In genomic region chrIII:12528029-12528428, ce11 we compare ENCODE assay signal across 5 worm cellular contexts.
A peak's percentile ranks its signal among the peaks of the same experiment; 100 is the strongest.
TF ChIP-seq lines count a peak whose summit lies in the region.

No protein-coding gene starts in this region.

TF ChIP-seq in whole organism, L1 larva, 84 proteins besides CTCF, POLR2A, EP300 and RAD21 (continues in another document):
- TF ChIP-seq nhr-71 (tag; optimal IDR thresholded peaks at IDR 0.05; lab: Kevin White, UChicago), result peak; percentile 75
- TF ChIP-seq egl-13 (tag; optimal IDR thresholded peaks at IDR 0.05; lab: Kevin White, UChicago), result no peak
- TF ChIP-seq ceh-63 (GFP tag; optimal IDR thresholded peaks at IDR 0.05; lab: Kevin White, UChicago), result no peak
- peak; percentile 74 for TF ChIP-seq nhr-47 (tag; optimal IDR thresholded peaks at IDR 0.05; lab: Kevin White, UChicago)
- no peak for TF ChIP-seq tlp-1 (tag; optimal IDR thresholded peaks at IDR 0.05; lab: Kevin White, UChicago)
- peak; percentile 54 for TF ChIP-seq dsc-1 (tag; optimal IDR thresholded peaks at IDR 0.05; lab: Kevin White, UChicago)
- no peak for TF ChIP-seq elt-2 (tag; optimal IDR thresholded peaks at IDR 0.05; lab: Kevin White, UChicago)
- TF ChIP-seq hlh-17 (GFP tag; optimal IDR thresholded peaks at IDR 0.05; lab: Kevin White, UChicago; ENCODE audit: borderline replicate concordance), result no peak
- no peak for TF ChIP-seq ces-1 (GFP tag; optimal IDR thresholded peaks at IDR 0.05; lab: Kevin White, UChicago)
- no peak for TF ChIP-seq nhr-11 (tag; optimal IDR thresholded peaks at IDR 0.05; lab: Kevin White, UChicago)
- TF ChIP-seq ztf-11 (tag; optimal IDR thresholded peaks at IDR 0.05; lab: Kevin White, UChicago), result peak in 1 of 2 experiments; percentile 3
- no peak for TF ChIP-seq nhr-237 (tag; optimal IDR thresholded peaks at IDR 0.05; lab: Kevin White, UChicago)
- TF ChIP-seq fkh-8 (tag; optimal IDR thresholded peaks at IDR 0.05; lab: Kevin White, UChicago), result no peak
- TF ChIP-seq fkh-10 (GFP tag; optimal IDR thresholded peaks at IDR 0.05; lab: Kevin White, UChicago), result no peak
- peak; percentile 74 for TF ChIP-seq nhr-85 (tag; lab: Kevin White, UChicago)
- TF ChIP-seq aha-1 (tag; optimal IDR thresholded peaks at IDR 0.05; lab: Kevin White, UChicago), result no peak
- TF ChIP-seq sox-4 (tag; optimal IDR thresholded peaks at IDR 0.05; lab: Kevin White, UChicago), result no peak
- TF ChIP-seq nhr-12 (tag; optimal IDR thresholded peaks at IDR 0.05; lab: Kevin White, UChicago), result no peak
- no peak for TF ChIP-seq fos-1 (tag; optimal IDR thresholded peaks at IDR 0.05; lab: Kevin White, UChicago)

TF ChIP-seq in whole organism, L3 larva, 47 proteins besides CTCF, POLR2A, EP300 and RAD21:
- TF ChIP-seq nfya-1 (tag; optimal IDR thresholded peaks at IDR 0.05; lab: Kevin White, UChicago; ENCODE audit: insufficient read depth) (peak; percentile 54), unc-62 (GFP tag; optimal IDR thresholded peaks at IDR 0.05; lab: Kevin White, UChicago) (no peak), hmg-11 (tag; optimal IDR thresholded peaks at IDR 0.05; lab: Kevin White, UChicago) (peak; percentile 78), jun-1 (tag; optimal IDR thresholded peaks at IDR 0.05; lab: Kevin White, UChicago) (peak; percentile 13), ceh-9 (tag; optimal IDR thresholded peaks at IDR 0.05; lab: Kevin White, UChicago) (no peak), nhr-76 (tag; optimal IDR thresholded peaks at IDR 0.05; lab: Kevin White, UChicago) (no peak), nhr-11 (tag; optimal IDR thresholded peaks at IDR 0.05; lab: Kevin White, UChicago) (no peak), tbx-2 (tag; optimal IDR thresholded peaks at IDR 0.05; lab: Kevin White, UChicago) (no peak), nhr-237 (tag; optimal IDR thresholded peaks at IDR 0.05; lab: Kevin White, UChicago) (no peak), lin-15B (tag; optimal IDR thresholded peaks at IDR 0.05; lab: Kevin White, UChicago) (peak; percentile 44), lsy-12 (tag; optimal IDR thresholded peaks at IDR 0.05; lab: Kevin White, UChicago) (no peak), ztf-11 (tag; optimal IDR thresholded peaks at IDR 0.05; lab: Kevin White, UChicago) (no peak), lin-39 (tag; optimal IDR thresholded peaks at IDR 0.05; lab: Kevin White, UChicago) (no peak), nhr-77 (tag; optimal IDR thresholded peaks at IDR 0.05; lab: Kevin White, UChicago) (no peak), snpc-4 (tag; optimal IDR thresholded peaks at IDR 0.05; lab: Kevin White, UChicago) (no peak), elt-2 (tag; optimal IDR thresholded peaks at IDR 0.05; lab: Kevin White, UChicago) (peak; percentile 19), zag-1 (tag; optimal IDR thresholded peaks at IDR 0.05; lab: Kevin White, UChicago) (no peak), pha-4 (tag; optimal IDR thresholded peaks at IDR 0.05; lab: Kevin White, UChicago) (peak; percentile 47)

TF ChIP-seq in whole organism, early embryonic, 17 proteins besides CTCF, POLR2A, EP300 and RAD21:
- TF ChIP-seq hnd-1 (tag; optimal IDR thresholded peaks at IDR 0.05; lab: Kevin White, UChicago) (no peak), ceh-13 (GFP tag; optimal IDR thresholded peaks at IDR 0.05; lab: Kevin White, UChicago) (no peak), tbx-37 (GFP tag; conservative IDR thresholded peaks at IDR 0.05; lab: Robert Waterston, UW) (peak; percentile 30; the same call in 1 of the 2 replicates), hmg-4 (GFP tag; optimal IDR thresholded peaks at IDR 0.05; lab: Kevin White, UChicago) (no peak), F13C5.2 (tag; optimal IDR thresholded peaks at IDR 0.05; lab: Kevin White, UChicago) (peak; percentile 14), ets-7 (tag; optimal IDR thresholded peaks at IDR 0.05; lab: Kevin White, UChicago) (no peak)
TF ChIP-seq in whole organism, early embryonic: peak in this region for 2.

TF ChIP-seq in whole organism, midembryonic, 9 proteins besides CTCF, POLR2A, EP300 and RAD21:
- TF ChIP-seq ztf-23 (GFP tag; IDR thresholded peaks at IDR 0.05; lab: Robert Waterston, UW) (peak; percentile 68), ztf-29 (GFP tag; IDR thresholded peaks at IDR 0.05; lab: Robert Waterston, UW) (no peak), ref-1 (GFP tag; conservative IDR thresholded peaks at IDR 0.05; lab: Robert Waterston, UW) (no peak)

TF ChIP-seq in whole organism, young adult, 124 proteins besides CTCF, POLR2A, EP300 and RAD21:
- no peak for TF ChIP-seq fkh-3 (tag; optimal IDR thresholded peaks at IDR 0.05; lab: Kevin White, UChicago)
- TF ChIP-seq lir-1 (GFP tag; conservative IDR thresholded peaks at IDR 0.05; lab: Robert Waterston, UW), result no peak
- no peak for TF ChIP-seq hsf-1 (GFP tag; IDR thresholded peaks at IDR 0.05; lab: Robert Waterston, UW)
- no peak for TF ChIP-seq bed-2 (GFP tag; IDR thresholded peaks at IDR 0.05; lab: Robert Waterston, UW)
- peak; percentile 37; the same call in 1 of the 2 replicates for TF ChIP-seq ceh-100 (GFP tag; IDR thresholded peaks at IDR 0.05; lab: Robert Waterston, UW)
- TF ChIP-seq mes-4 (tag; optimal IDR thresholded peaks at IDR 0.05; lab: Kevin White, UChicago), result no peak
- TF ChIP-seq chd-7 (tag; optimal IDR thresholded peaks at IDR 0.05; lab: Kevin White, UChicago), result no peak
- TF ChIP-seq hmg-20 (GFP tag; IDR thresholded peaks at IDR 0.05; lab: Robert Waterston, UW), result no peak
- TF ChIP-seq snpc-4 (GFP tag; optimal IDR thresholded peaks at IDR 0.05; lab: Kevin White, UChicago), result no peak
- TF ChIP-seq snpc-4 (tag; optimal IDR thresholded peaks at IDR 0.05; lab: Kevin White, UChicago), result peak in 1 of 4 experiments; percentile 17
- peak; percentile 64 for TF ChIP-seq efl-1 (GFP tag; optimal IDR thresholded peaks at IDR 0.05; lab: Kevin White, UChicago)
- no peak for TF ChIP-seq mxl-1 (tag; optimal IDR thresholded peaks at IDR 0.05; lab: Kevin White, UChicago)
- 0 out of 2 replicates have a peak, but pooled peaks have one; percentile 15 for TF ChIP-seq hmg-1.2 (GFP tag; IDR thresholded peaks at IDR 0.05; lab: Robert Waterston, UW)
- 0 out of 2 replicates have a peak, but pooled peaks have one; percentile 40 for TF ChIP-seq mcd-1 (GFP tag; IDR thresholded peaks at IDR 0.05; lab: Robert Waterston, UW)
- no peak for TF ChIP-seq pbrm-1 (GFP tag; IDR thresholded peaks at IDR 0.05; lab: Robert Waterston, UW)
- TF ChIP-seq dpl-1 (GFP tag; optimal IDR thresholded peaks at IDR 0.05; lab: Kevin White, UChicago), result peak; percentile 47
- no peak for TF ChIP-seq F57C9.4 (tag; optimal IDR thresholded peaks at IDR 0.05; lab: Kevin White, UChicago)
- TF ChIP-seq ceh-58 (GFP tag; IDR thresholded peaks at IDR 0.05; lab: Robert Waterston, UW), result no peak
- no peak for TF ChIP-seq madf-8 (GFP tag; conservative IDR thresholded peaks at IDR 0.05; lab: Robert Waterston, UW)
- TF ChIP-seq snpc-3.4 (tag; optimal IDR thresholded peaks at IDR 0.05; lab: Kevin White, UChicago), result no peak
- peak; percentile 50 for TF ChIP-seq lin-54 (GFP tag; optimal IDR thresholded peaks at IDR 0.05; lab: Kevin White, UChicago)
- no peak for TF ChIP-seq tlf-1 (GFP tag; optimal IDR thresholded peaks at IDR 0.05; lab: Kevin White, UChicago)
- TF ChIP-seq cebp-1 (GFP tag; IDR thresholded peaks at IDR 0.05; lab: Robert Waterston, UW), result no peak
- peak; percentile 38 for TF ChIP-seq cebp-1 (tag; optimal IDR thresholded peaks at IDR 0.05; lab: Kevin White, UChicago)
- TF ChIP-seq lin-35 (GFP tag; optimal IDR thresholded peaks at IDR 0.05; lab: Kevin White, UChicago), result peak in 1 of 3 experiments; percentile 60
- TF ChIP-seq ceh-79 (tag; optimal IDR thresholded peaks at IDR 0.05; lab: Kevin White, UChicago), result no peak
- peak; percentile 5 for TF ChIP-seq lsl-1 (GFP tag; optimal IDR thresholded peaks at IDR 0.05; lab: Kevin White, UChicago)
- TF ChIP-seq C06A6.2 (GFP tag; conservative IDR thresholded peaks at IDR 0.05; lab: Robert Waterston, UW), result no peak

Comparison
In these comparisons a context has a peak if more than half of its experiments do, and no peak if none do; other contexts are left out.
1. Of the 8 proteins assayed by ChIP-seq in both whole organism, young adult and whole organism, L1 larva: peak only in whole organism, young adult: none; only in whole organism, L1 larva: nhr-90; in both: dpl-1 and efl-1; in neither: 3; mixed calls (peak in some experiments, not most) for 2.